Worm (Caenorhabditis elegans): Measurements from ENCODE around the gene hacl-1.

DNA sequence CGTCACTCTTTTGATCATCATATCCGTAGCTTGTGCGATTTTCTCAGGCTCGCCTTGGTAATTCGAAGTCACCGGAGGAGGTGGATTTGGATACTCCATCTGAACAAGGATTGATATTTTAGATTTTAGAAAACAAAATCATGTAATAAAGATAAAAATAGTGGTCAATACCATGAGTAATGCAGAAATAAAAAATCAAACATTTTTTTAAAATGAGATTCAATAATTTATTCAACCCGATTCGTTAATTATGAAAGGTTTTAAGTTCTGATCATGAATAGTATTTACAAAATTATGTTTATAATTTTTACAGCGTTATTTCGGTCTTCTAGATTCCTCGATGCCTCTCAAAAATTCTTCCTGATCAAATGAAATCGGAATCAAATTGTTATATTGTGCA lies 41.0 kb upstream of the hacl-1 start, which contains the start of gene mdt-8:
- TF ChIP-seq rec-8 (tag; optimal IDR thresholded peaks at IDR 0.05) = no peak
- no peak for TF ChIP-seq C17E4.6 (GFP tag; IDR thresholded peaks at IDR 0.05)
- no peak for TF ChIP-seq aptf-2 (GFP tag; conservative IDR thresholded peaks at IDR 0.05)
- no peak for TF ChIP-seq pha-4 (tag; optimal IDR thresholded peaks at IDR 0.05)
- TF ChIP-seq let-526 (GFP tag; IDR thresholded peaks at IDR 0.05) = no peak
- no peak for TF ChIP-seq mcd-1 (GFP tag; IDR thresholded peaks at IDR 0.05)
- no peak for TF ChIP-seq F57C9.4 (tag; optimal IDR thresholded peaks at IDR 0.05)
- TF ChIP-seq him-1 (tag; optimal IDR thresholded peaks at IDR 0.05) = no peak
- TF ChIP-seq somi-1 (GFP tag; optimal IDR thresholded peaks at IDR 0.05) = no peak
- no peak for TF ChIP-seq dpl-1 (GFP tag; optimal IDR thresholded peaks at IDR 0.05)
- no peak for TF ChIP-seq unc-62 (GFP tag; optimal IDR thresholded peaks at IDR 0.05)
- TF ChIP-seq ceh-91 (GFP tag; IDR thresholded peaks at IDR 0.05) = no peak
- TF ChIP-seq snpc-4 (GFP tag; optimal IDR thresholded peaks at IDR 0.05) = no peak
- no peak for TF ChIP-seq snpc-4 (tag; optimal IDR thresholded peaks at IDR 0.05)
- no peak for TF ChIP-seq B0336.3 (GFP tag; IDR thresholded peaks at IDR 0.05)

Data from whole organism, young adult.